Fruit fly (Drosophila melanogaster) whole organism, pupa: ENCODE data around the gene TTLL1B.

Experiments
- CG12605 ChIP-seq: fragments of 200-800 bp; sonication (Bioruptor generic); IDR thresholded peaks from 2 replicates; pipeline ENCODE4 v1.3.6; 2022; ENCODE audit warnings: missing biosample characterization, missing genetic modification characterization
- CG13204 ChIP-seq: fragments of 200-800 bp; sonication (Bioruptor generic); optimal IDR thresholded peaks from 2 replicates; lab custom pipeline; 2018; ENCODE audit warnings: missing biosample characterization, mild to moderate bottlenecking, missing genetic modification characterization, moderate library complexity
- CG17806 ChIP-seq: fragments of 200-800 bp; sonication (Bioruptor generic); optimal IDR thresholded peaks from 2 replicates; lab custom pipeline; 2018; ENCODE audit warnings: missing biosample characterization, mild to moderate bottlenecking, missing genetic modification characterization, moderate library complexity
- CG32121 ChIP-seq: fragments of 200-800 bp; sonication (Bioruptor generic); IDR thresholded peaks from 2 replicates; pipeline ENCODE4 v1.3.6; 2022; ENCODE audit warnings: missing biosample characterization, missing genetic modification characterization
- CG8159 ChIP-seq: fragments of 200-800 bp; sonication (Bioruptor generic); optimal IDR thresholded peaks from 3 replicates; lab custom pipeline; 2018; ENCODE audit warnings: missing biosample characterization, mild to moderate bottlenecking, missing genetic modification characterization, moderate library complexity
- D1 ChIP-seq: fragments of 200-800 bp; sonication (Bioruptor generic); optimal IDR thresholded peaks from 2 replicates; lab custom pipeline; 2018; ENCODE audit warnings: missing biosample characterization, mild to moderate bottlenecking, missing genetic modification characterization, moderate library complexity
- EcR ChIP-seq: fragments of 200-800 bp; sonication (Bioruptor generic); optimal IDR thresholded peaks from 3 replicates; lab custom pipeline; 2019; ENCODE audit warnings: missing biosample characterization, missing genetic modification characterization, mild to moderate bottlenecking, moderate library complexity, missing genetic modification reagents
- Ets98B ChIP-seq: fragments of 200-800 bp; sonication (Bioruptor generic); IDR thresholded peaks from 2 replicates; pipeline ENCODE4 v1.3.6; 2022; ENCODE audit warnings: missing biosample characterization, missing genetic modification characterization
- Pif1B ChIP-seq: fragments of 200-800 bp; sonication (Bioruptor generic); optimal IDR thresholded peaks from 3 replicates; lab custom pipeline; 2016; ENCODE audit warnings: missing biosample characterization, missing genetic modification characterization
- fd96Ca ChIP-seq: fragments of 200-800 bp; sonication (Bioruptor generic); IDR thresholded peaks from 3 replicates; pipeline ENCODE4 v1.3.6; 2022; ENCODE audit warnings: missing biosample characterization, missing genetic modification characterization
- rn ChIP-seq: fragments of 200-800 bp; sonication (Bioruptor generic); IDR thresholded peaks from 2 replicates; pipeline ENCODE4 v1.3.6; 2022; ENCODE audit warnings: missing biosample characterization, missing genetic modification characterization

dm6 chr3L:4698032-4698431 lies 50.0 kb downstream of the TTLL1B start:
- peak; percentile 85 for TF ChIP-seq fd96Ca (GFP tag; lab: Robert Waterston, UW)
- TF ChIP-seq CG17806: peak; percentile 67
- no peak for TF ChIP-seq D1 (tag; lab: Kevin White, UChicago)
- TF ChIP-seq CG32121: peak; percentile 84
- peak; percentile 13 for TF ChIP-seq CG13204
- TF ChIP-seq CG12605: peak; percentile 73
- peak; percentile 91 for TF ChIP-seq Ets98B (GFP tag; lab: Robert Waterston, UW)
- peak; percentile 80 for TF ChIP-seq Pif1B
- peak; percentile 63 for TF ChIP-seq rn (GFP tag; lab: Robert Waterston, UW)
- no peak for TF ChIP-seq EcR (GFP tag; lab: Kevin White, UChicago)
- TF ChIP-seq CG8159 (tag; lab: Kevin White, UChicago): peak; percentile 82
